Worm (Caenorhabditis elegans): Measurements from ENCODE around the gene F21A3.2.

- TF ChIP-seq ref-1 (GFP tag; conservative IDR thresholded peaks at IDR 0.05) (no peak), flt-1 (GFP tag; IDR thresholded peaks at IDR 0.05) (no peak), cog-1 (tag; optimal IDR thresholded peaks at IDR 0.05) (no peak), med-1 (GFP tag; optimal IDR thresholded peaks at IDR 0.05; ENCODE audit: insufficient read depth) (no peak)
Observed at ce11 chrV:15563985-15564384, 30.2 kb upstream of the F21A3.2 start.
